Worm (Caenorhabditis elegans) whole organism, L4 larva: ENCODE data around the gene K02A6.3.

Experiments used
- F44E2.7 ChIP-seq: fragments of 200-800 bp; sonication (Bioruptor generic); IDR thresholded peaks from 2 replicates; pipeline ENCODE4 v2.1.2; 2022; ENCODE audit warnings: missing genetic modification characterization, missing compliant biosample characterization
- R02D3.7 ChIP-seq: fragments of 150-350 bp; sonication (generic microtip); optimal IDR thresholded peaks from 3 replicates; lab custom pipeline; 2014; ENCODE audit warnings: missing biosample characterization, missing genetic modification characterization
- T20F7.1 ChIP-seq: fragments of 200-800 bp; sonication (Bioruptor generic); optimal IDR thresholded peaks from 2 replicates; lab custom pipeline; 2018; ENCODE audit warnings: mild to moderate bottlenecking, missing genetic modification characterization, missing compliant biosample characterization
- T26A8.4 ChIP-seq: fragments of 200-800 bp; sonication (Bioruptor generic); IDR thresholded peaks from 2 replicates; pipeline ENCODE4 v1.3.6; 2022; ENCODE audit warnings: missing genetic modification characterization, missing compliant biosample characterization
- ceh-20 ChIP-seq: fragments of 200-800 bp; sonication (Bioruptor generic); IDR thresholded peaks from 2 replicates; pipeline ENCODE4 v1.3.6; 2022; ENCODE audit warnings: missing genetic modification reagents, missing genetic modification characterization, missing compliant biosample characterization
- ces-1 ChIP-seq: fragments of 150-350 bp; sonication (generic microtip); optimal IDR thresholded peaks from 4 replicates; lab custom pipeline; 2014; ENCODE audit warnings: missing biosample characterization, missing genetic modification reagents, missing genetic modification characterization
- cey-2 ChIP-seq: sonication (generic microtip); optimal IDR thresholded peaks from 3 replicates; lab custom pipeline; 2017; ENCODE audit warnings: missing genetic modification characterization, mild to moderate bottlenecking, missing compliant biosample characterization, antibody characterized with exemption, borderline replicate concordance; ENCODE audit not compliant: insufficient read depth
- daf-12 ChIP-seq: fragments of 150-350 bp; optimal IDR thresholded peaks from 2 replicates; lab custom pipeline; 2014; ENCODE audit warnings: missing biosample characterization, missing genetic modification reagents, missing genetic modification characterization
- daf-16 ChIP-seq, 3 experiments: sonication (generic microtip); optimal IDR thresholded peaks; 2 replicates each; lab custom pipeline; 2016 to 2017; ENCODE audit warnings: missing genetic modification characterization in 3 of 3, missing genetic modification reagents in 3 of 3, mild to moderate bottlenecking in 2 of 3, missing compliant biosample characterization in 2 of 3, missing biosample characterization in 1 of 3, moderate library complexity in 1 of 3
- daf-19 ChIP-seq: fragments of 200-800 bp; sonication (Bioruptor generic); conservative IDR thresholded peaks from 2 replicates; pipeline ENCODE4 v1.3.6; 2022; ENCODE audit warnings: missing genetic modification characterization, missing compliant biosample characterization
- daf-8 ChIP-seq: fragments of 200-800 bp; sonication (Bioruptor generic); IDR thresholded peaks from 2 replicates; pipeline ENCODE4 v1.3.6; 2022; ENCODE audit warnings: missing genetic modification characterization, missing compliant biosample characterization
- dmd-6 ChIP-seq: fragments of 200-800 bp; sonication (Bioruptor generic); IDR thresholded peaks from 2 replicates; pipeline ENCODE4 v1.3.6; 2022; ENCODE audit warnings: missing genetic modification reagents, missing genetic modification characterization, missing compliant biosample characterization
- dmd-8 ChIP-seq: fragments of 200-800 bp; sonication (Bioruptor generic); IDR thresholded peaks from 2 replicates; pipeline ENCODE4 v1.3.6; 2022; ENCODE audit warnings: missing genetic modification characterization, missing compliant biosample characterization
- dve-1 ChIP-seq: sonication (generic microtip); optimal IDR thresholded peaks from 2 replicates; lab custom pipeline; 2017; ENCODE audit warnings: antibody characterized with exemption, mild to moderate bottlenecking, missing genetic modification characterization, missing compliant biosample characterization; ENCODE audit not compliant: insufficient read depth
- hif-1 ChIP-seq, 2 experiments: sonication (generic microtip); optimal IDR thresholded peaks; 2 replicates each; lab custom pipeline; 2016 to 2017; ENCODE audit warnings: missing compliant biosample characterization in 2 of 2, missing genetic modification characterization in 2 of 2, missing genetic modification reagents in 2 of 2, missing genotype in 2 of 2, mild to moderate bottlenecking in 1 of 2
- hlh-11 ChIP-seq: fragments of 200-800 bp; sonication (Bioruptor generic); optimal IDR thresholded peaks from 2 replicates; lab custom pipeline; 2018; ENCODE audit warnings: mild to moderate bottlenecking, missing genetic modification characterization, missing compliant biosample characterization
- hlh-30 ChIP-seq: sonication (generic microtip); optimal IDR thresholded peaks from 2 replicates; lab custom pipeline; 2017; ENCODE audit warnings: antibody characterized with exemption, mild to moderate bottlenecking, missing genetic modification characterization, missing compliant biosample characterization; ENCODE audit not compliant: insufficient read depth
- jun-1 ChIP-seq: fragments of 150-350 bp; optimal IDR thresholded peaks from 2 replicates; lab custom pipeline; 2014; ENCODE audit warnings: missing biosample characterization, missing genetic modification reagents, missing genetic modification characterization
- lim-7 ChIP-seq: fragments of 200-800 bp; sonication (Bioruptor generic); IDR thresholded peaks from 2 replicates; pipeline ENCODE4 v1.3.6; 2022; ENCODE audit warnings: missing genetic modification characterization, missing compliant biosample characterization
- lin-1 ChIP-seq: fragments of 200-800 bp; sonication (Bioruptor generic); IDR thresholded peaks from 2 replicates; pipeline ENCODE4 v1.3.6; 2022; ENCODE audit warnings: missing genetic modification reagents, missing genetic modification characterization, missing compliant biosample characterization
- lin-29 ChIP-seq: fragments of 200-800 bp; sonication (Bioruptor generic); IDR thresholded peaks from 2 replicates; pipeline ENCODE4 v1.3.6; 2022; ENCODE audit warnings: missing genetic modification reagents, missing genetic modification characterization, missing compliant biosample characterization
- madf-9 ChIP-seq: fragments of 200-800 bp; sonication (Bioruptor generic); conservative IDR thresholded peaks from 2 replicates; pipeline ENCODE4 v1.3.6; 2022; ENCODE audit warnings: missing genetic modification reagents, missing genetic modification characterization, missing compliant biosample characterization
- mdl-1 ChIP-seq, 2 experiments: fragments of 150-350 bp in 1 of 2; sonication (generic microtip) in 1 of 2; optimal IDR thresholded peaks; 2 replicates each; lab custom pipeline; 2014 to 2017; ENCODE audit warnings: missing biosample characterization in 2 of 2, missing genetic modification characterization in 2 of 2
- mep-1 ChIP-seq: fragments of 150-350 bp; sonication (generic microtip); optimal IDR thresholded peaks from 3 replicates; lab custom pipeline; 2014; ENCODE audit warnings: missing biosample characterization, missing genetic modification characterization
- mxl-3 ChIP-seq: fragments of 200-800 bp; sonication (Bioruptor generic); optimal IDR thresholded peaks from 2 replicates; lab custom pipeline; 2018; ENCODE audit warnings: mild to moderate bottlenecking, missing genetic modification characterization, missing compliant biosample characterization
- nhr-111 ChIP-seq: fragments of 200-800 bp; sonication (Bioruptor generic); optimal IDR thresholded peaks from 2 replicates; lab custom pipeline; 2018; ENCODE audit warnings: mild to moderate bottlenecking, missing genetic modification characterization, missing compliant biosample characterization
- nhr-28 ChIP-seq: fragments of 150-350 bp; optimal IDR thresholded peaks from 2 replicates; lab custom pipeline; 2014; ENCODE audit warnings: missing biosample characterization, missing genetic modification characterization
- nhr-48 ChIP-seq: sonication (generic microtip); optimal IDR thresholded peaks from 2 replicates; lab custom pipeline; 2016; ENCODE audit warnings: mild to moderate bottlenecking, missing genetic modification characterization, missing compliant biosample characterization
- nhr-6 ChIP-seq: fragments of 150-350 bp; optimal IDR thresholded peaks from 2 replicates; lab custom pipeline; 2014; ENCODE audit warnings: missing biosample characterization, missing genetic modification characterization
- php-3 ChIP-seq: fragments of 200-800 bp; sonication (Bioruptor generic); IDR thresholded peaks from 2 replicates; pipeline ENCODE4 v1.3.6; 2022; ENCODE audit warnings: missing genetic modification reagents, missing genetic modification characterization, missing compliant biosample characterization
- pqm-1 ChIP-seq: sonication (generic microtip); optimal IDR thresholded peaks from 2 replicates; lab custom pipeline; 2017; ENCODE audit warnings: missing biosample characterization, missing genetic modification characterization
- snpc-4 ChIP-seq: fragments of 150-350 bp; optimal IDR thresholded peaks from 2 replicates; lab custom pipeline; 2014; ENCODE audit warnings: missing biosample characterization, missing genetic modification characterization
- tra-1 ChIP-seq: fragments of 200-800 bp; sonication (Bioruptor generic); IDR thresholded peaks from 2 replicates; pipeline ENCODE4 v1.3.6; 2022; ENCODE audit warnings: missing genetic modification reagents, missing genetic modification characterization, missing compliant biosample characterization
- unc-62 ChIP-seq, 3 experiments: fragments of 150-350 bp in 1 of 3; sonication (generic microtip); optimal IDR thresholded peaks in 2 of 3; peaks in 1 of 3; 1 replicate in 1 of 3; 2 replicates in 2 of 3; lab custom pipeline; 2014 to 2017; ENCODE audit warnings: missing biosample characterization in 3 of 3, missing genetic modification characterization in 3 of 3, missing genetic modification reagents in 3 of 3, missing genotype in 1 of 3
- ztf-11 ChIP-seq: fragments of 150-350 bp; optimal IDR thresholded peaks from 2 replicates; lab custom pipeline; 2014; ENCODE audit warnings: missing biosample characterization, missing genetic modification characterization

K02A6.3 gene

DNA sequence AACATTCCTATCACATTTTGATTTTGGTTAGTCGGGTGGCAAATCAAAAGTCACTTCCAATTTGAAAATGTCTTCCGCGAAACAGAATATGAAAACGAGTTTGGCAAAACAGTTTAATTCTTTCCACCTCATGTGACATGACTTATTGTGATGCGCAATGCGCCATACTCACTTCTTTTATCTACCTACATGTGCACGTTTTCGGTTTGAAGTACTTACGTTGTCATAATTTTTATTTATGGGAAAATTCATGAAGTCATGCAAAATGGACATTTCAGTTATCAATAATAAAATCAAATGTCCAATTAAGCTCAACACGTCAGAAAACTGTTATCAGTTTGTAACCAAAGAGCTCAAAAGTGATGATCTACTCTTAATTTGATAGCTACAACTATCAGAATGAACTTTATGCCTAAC is 6.9 kb upstream of the K02A6.3 start:
- TF ChIP-seq mdl-1 (tag; optimal IDR thresholded peaks at IDR 0.05; lab: Kevin White, UChicago) (peak in 1 of 2 experiments; percentile 26), hif-1 (tag; optimal IDR thresholded peaks at IDR 0.05; lab: Kevin White, UChicago) (no peak), ceh-20 (GFP tag; lab: Robert Waterston, UW) (0 out of 2 replicates have a peak, but pooled peaks have one; percentile 31), F44E2.7 (GFP tag; lab: Robert Waterston, UW) (no peak), pqm-1 (tag; lab: Kevin White, UChicago) (peak; percentile 73), nhr-28 (tag; lab: Kevin White, UChicago) (peak; percentile 75), snpc-4 (tag; lab: Kevin White, UChicago) (no peak), daf-8 (GFP tag; lab: Robert Waterston, UW) (no peak), mep-1 (tag; lab: Kevin White, UChicago) (no peak), hlh-30 (tag; lab: Kevin White, UChicago) (peak; percentile 59), dve-1 (peak; percentile 79), dmd-6 (GFP tag; lab: Robert Waterston, UW) (peak; percentile 67), php-3 (peak; percentile 80), jun-1 (tag; lab: Kevin White, UChicago) (no peak), tra-1 (peak; percentile 44; the same call in 1 of the 2 replicates), daf-16 (GFP tag; optimal IDR thresholded peaks at IDR 0.05; lab: Kevin White, UChicago) (no peak), daf-16 (tag; optimal IDR thresholded peaks at IDR 0.05; lab: Kevin White, UChicago) (peak; percentile 82), hlh-11 (tag; lab: Kevin White, UChicago) (peak; percentile 64), unc-62 (GFP tag; optimal IDR thresholded peaks at IDR 0.05 in 1 of 2; lab: Kevin White, UChicago) (peak in 1 of 2 experiments; percentile 77), unc-62 (tag; optimal IDR thresholded peaks at IDR 0.05; lab: Kevin White, UChicago) (no peak)

DNA sequence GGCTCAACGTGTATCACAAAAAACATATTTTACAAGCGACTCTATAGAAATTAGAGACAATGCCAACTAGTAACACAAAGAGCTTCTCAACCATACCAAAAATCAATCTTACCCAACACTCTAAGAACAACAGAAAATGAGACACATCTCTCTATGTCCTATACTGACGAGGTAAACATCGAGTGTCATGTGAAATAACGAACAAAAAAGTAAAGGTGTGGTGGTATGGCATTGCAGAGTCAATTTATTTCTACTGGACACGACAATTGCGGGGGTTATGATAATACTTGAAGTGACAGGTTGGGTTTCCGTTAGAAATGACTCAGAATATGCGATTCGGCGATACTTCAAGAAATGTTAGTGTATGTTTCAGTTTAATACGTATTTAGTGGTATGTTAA is 4.8 kb upstream of the K02A6.3 start:
- TF ChIP-seq lim-7 (GFP tag; lab: Robert Waterston, UW): no peak
- no peak for TF ChIP-seq mxl-3
- TF ChIP-seq daf-19: no peak
- TF ChIP-seq nhr-111 (GFP tag; lab: Kevin White, UChicago): no peak
- TF ChIP-seq ceh-20 (GFP tag; lab: Robert Waterston, UW): no peak
- TF ChIP-seq hlh-30 (tag; lab: Kevin White, UChicago): peak; percentile 31
- peak in 1 of 2 experiments; percentile 86 for TF ChIP-seq unc-62 (GFP tag; optimal IDR thresholded peaks at IDR 0.05 in 1 of 2; lab: Kevin White, UChicago)
- TF ChIP-seq unc-62 (tag; optimal IDR thresholded peaks at IDR 0.05; lab: Kevin White, UChicago): no peak
- TF ChIP-seq lin-1 (GFP tag; lab: Robert Waterston, UW): no peak
- no peak for TF ChIP-seq R02D3.7 (tag; lab: Kevin White, UChicago)
- TF ChIP-seq daf-8 (GFP tag; lab: Robert Waterston, UW): no peak
- TF ChIP-seq T20F7.1 (GFP tag; lab: Kevin White, UChicago): no peak
- TF ChIP-seq daf-12 (tag; lab: Kevin White, UChicago): no peak
- no peak for TF ChIP-seq T26A8.4 (GFP tag; lab: Robert Waterston, UW)
- peak; percentile 40 for TF ChIP-seq nhr-6 (tag; lab: Kevin White, UChicago)
- no peak for TF ChIP-seq lin-29 (GFP tag; lab: Robert Waterston, UW)
- TF ChIP-seq dmd-6 (GFP tag; lab: Robert Waterston, UW): no peak; the same call in 1 of the 2 replicates
- no peak for TF ChIP-seq nhr-48 (tag; lab: Kevin White, UChicago)
- no peak for TF ChIP-seq madf-9 (GFP tag; lab: Robert Waterston, UW)
- TF ChIP-seq dmd-8 (GFP tag; lab: Robert Waterston, UW): no peak
- no peak for TF ChIP-seq daf-16 (GFP tag; optimal IDR thresholded peaks at IDR 0.05; lab: Kevin White, UChicago)
- TF ChIP-seq daf-16 (tag; optimal IDR thresholded peaks at IDR 0.05; lab: Kevin White, UChicago): peak; percentile 51
- TF ChIP-seq ces-1 (GFP tag; lab: Kevin White, UChicago): no peak
- no peak for TF ChIP-seq ztf-11
- TF ChIP-seq cey-2 (tag; lab: Kevin White, UChicago): no peak
- TF ChIP-seq, all 104 proteins: peak for 4
